Worm (Caenorhabditis elegans) whole organism, young adult: ENCODE measurements around the gene F41E6.8.

Experiments
- B0035.1 ChIP-seq: sonication (generic microtip); optimal IDR thresholded peaks from 2 replicates; lab custom pipeline; 2016; ENCODE audit warnings: missing genetic modification characterization, mild to moderate bottlenecking, missing compliant biosample characterization, missing genotype, missing genetic modification reagents
- B0336.3 ChIP-seq: fragments of 200-800 bp; sonication (Bioruptor generic); IDR thresholded peaks from 2 replicates; pipeline ENCODE4 v1.3.6; 2022; ENCODE audit warnings: missing genetic modification characterization, missing compliant biosample characterization
- F33H1.4 ChIP-seq: fragments of 200-800 bp; sonication (Bioruptor generic); IDR thresholded peaks from 2 replicates; pipeline ENCODE4 v1.3.6; 2022; ENCODE audit warnings: missing genetic modification reagents, missing genetic modification characterization, missing compliant biosample characterization
- F57C9.4 ChIP-seq: sonication (generic microtip); optimal IDR thresholded peaks from 2 replicates; lab custom pipeline; 2017; ENCODE audit warnings: mild to moderate bottlenecking, missing genetic modification characterization, missing compliant biosample characterization
- aptf-3 ChIP-seq: fragments of 200-800 bp; sonication (Bioruptor generic); IDR thresholded peaks from 2 replicates; pipeline ENCODE4 v1.3.6; 2022; ENCODE audit warnings: missing genetic modification characterization, missing compliant biosample characterization
- atf-7 ChIP-seq: sonication (generic microtip); optimal IDR thresholded peaks from 2 replicates; lab custom pipeline; 2017; ENCODE audit warnings: mild to moderate bottlenecking, missing genetic modification characterization, missing compliant biosample characterization
- attf-6 ChIP-seq: fragments of 200-800 bp; sonication (Bioruptor generic); IDR thresholded peaks from 2 replicates; pipeline ENCODE4 v1.3.6; 2022; ENCODE audit warnings: missing genetic modification reagents, missing genetic modification characterization, missing compliant biosample characterization
- efl-1 ChIP-seq: fragments of 150-350 bp; optimal IDR thresholded peaks from 2 replicates; lab custom pipeline; 2014; ENCODE audit warnings: missing biosample characterization, missing genetic modification reagents, missing genetic modification characterization
- egl-44 ChIP-seq: fragments of 200-800 bp; sonication (Bioruptor generic); IDR thresholded peaks from 2 replicates; pipeline ENCODE4 v1.3.6; 2022; ENCODE audit warnings: missing genetic modification reagents, missing genetic modification characterization, missing compliant biosample characterization
- ekl-4 ChIP-seq: fragments of 200-800 bp; sonication (Bioruptor generic); IDR thresholded peaks from 2 replicates; pipeline ENCODE4 v1.3.6; 2022; ENCODE audit warnings: missing genetic modification reagents, missing genetic modification characterization, missing compliant biosample characterization
- hmg-1.2 ChIP-seq: fragments of 200-800 bp; sonication (Bioruptor generic); IDR thresholded peaks from 2 replicates; pipeline ENCODE4 v1.3.6; 2022; ENCODE audit warnings: missing genetic modification reagents, missing genetic modification characterization, missing compliant biosample characterization
- hmg-20 ChIP-seq: fragments of 200-800 bp; sonication (Bioruptor generic); IDR thresholded peaks from 2 replicates; pipeline ENCODE4 v1.3.6; 2022; ENCODE audit warnings: missing genetic modification reagents, missing genetic modification characterization, missing compliant biosample characterization
- lin-35 ChIP-seq, 3 experiments: fragments of 150-350 bp in 2 of 3; sonication (generic microtip) in 1 of 3; optimal IDR thresholded peaks; 2 replicates each; lab custom pipeline; 2014 to 2018; ENCODE audit warnings: missing biosample characterization in 3 of 3, missing genetic modification characterization in 3 of 3, missing genetic modification reagents in 3 of 3
- madf-10 ChIP-seq: sonication (generic microtip); optimal IDR thresholded peaks from 2 replicates; lab custom pipeline; 2016; ENCODE audit warnings: mild to moderate bottlenecking, missing genetic modification characterization, missing compliant biosample characterization
- madf-8 ChIP-seq: fragments of 200-800 bp; sonication (Bioruptor generic); conservative IDR thresholded peaks from 2 replicates; pipeline ENCODE4 v1.3.6; 2022; ENCODE audit warnings: missing genetic modification reagents, missing genetic modification characterization, missing compliant biosample characterization
- mes-4 ChIP-seq: sonication (generic microtip); optimal IDR thresholded peaks from 2 replicates; lab custom pipeline; 2016; ENCODE audit warnings: missing genotype, missing genetic modification characterization, missing compliant biosample characterization
- nfya-1 ChIP-seq: sonication (generic microtip); optimal IDR thresholded peaks from 2 replicates; lab custom pipeline; 2017; ENCODE audit warnings: antibody characterized with exemption, missing compliant biosample characterization, missing genetic modification characterization, borderline replicate concordance; ENCODE audit not compliant: insufficient read depth
- nfya-2 ChIP-seq: fragments of 200-800 bp; sonication (Bioruptor generic); IDR thresholded peaks from 2 replicates; pipeline ENCODE4 v1.3.6; 2022; ENCODE audit warnings: missing genetic modification reagents, missing genetic modification characterization, missing compliant biosample characterization
- nhr-80 ChIP-seq: sonication (generic microtip); optimal IDR thresholded peaks from 2 replicates; lab custom pipeline; 2016; ENCODE audit warnings: missing genetic modification characterization, missing compliant biosample characterization
- nhr-90 ChIP-seq: sonication (generic microtip); optimal IDR thresholded peaks from 2 replicates; lab custom pipeline; 2016; ENCODE audit warnings: missing genotype, mild to moderate bottlenecking, missing genetic modification characterization, missing compliant biosample characterization
- pbrm-1 ChIP-seq: fragments of 200-800 bp; sonication (Bioruptor generic); IDR thresholded peaks from 2 replicates; pipeline ENCODE4 v1.3.6; 2022; ENCODE audit warnings: missing genetic modification reagents, missing genetic modification characterization, missing compliant biosample characterization
- sptf-2 ChIP-seq: fragments of 200-800 bp; sonication (Bioruptor generic); optimal IDR thresholded peaks from 2 replicates; lab custom pipeline; 2018; ENCODE audit warnings: mild to moderate bottlenecking, missing genetic modification characterization, missing compliant biosample characterization
- tbp1 ChIP-seq: fragments of 200-800 bp; sonication (Bioruptor generic); optimal IDR thresholded peaks from 2 replicates; lab custom pipeline; 2018; ENCODE audit warnings: mild to moderate bottlenecking, missing genetic modification characterization, missing compliant biosample characterization
- unc-130 ChIP-seq: sonication (generic microtip); optimal IDR thresholded peaks from 2 replicates; lab custom pipeline; 2016; ENCODE audit warnings: missing genetic modification reagents, missing genetic modification characterization, missing compliant biosample characterization
- zfh-2 ChIP-seq: fragments of 200-800 bp; sonication (Bioruptor generic); conservative IDR thresholded peaks from 2 replicates; pipeline ENCODE4 v1.3.6; 2022; ENCODE audit warnings: missing genetic modification reagents, missing genetic modification characterization, missing compliant biosample characterization
- zim-3 ChIP-seq: sonication (generic microtip); optimal IDR thresholded peaks from 2 replicates; lab custom pipeline; 2017; ENCODE audit warnings: mild to moderate bottlenecking, missing genetic modification characterization, moderate library complexity, missing compliant biosample characterization
- ztf-22 ChIP-seq: fragments of 200-800 bp; sonication (Bioruptor generic); optimal IDR thresholded peaks from 2 replicates; lab custom pipeline; 2018; ENCODE audit warnings: mild to moderate bottlenecking, missing genetic modification characterization, moderate library complexity, missing compliant biosample characterization
- ztf-6 ChIP-seq: fragments of 200-800 bp; sonication (Bioruptor generic); IDR thresholded peaks from 2 replicates; pipeline ENCODE4 v1.3.6; 2022; ENCODE audit warnings: missing genetic modification reagents, missing genetic modification characterization, missing compliant biosample characterization

The F41E6.8 gene

DNA sequence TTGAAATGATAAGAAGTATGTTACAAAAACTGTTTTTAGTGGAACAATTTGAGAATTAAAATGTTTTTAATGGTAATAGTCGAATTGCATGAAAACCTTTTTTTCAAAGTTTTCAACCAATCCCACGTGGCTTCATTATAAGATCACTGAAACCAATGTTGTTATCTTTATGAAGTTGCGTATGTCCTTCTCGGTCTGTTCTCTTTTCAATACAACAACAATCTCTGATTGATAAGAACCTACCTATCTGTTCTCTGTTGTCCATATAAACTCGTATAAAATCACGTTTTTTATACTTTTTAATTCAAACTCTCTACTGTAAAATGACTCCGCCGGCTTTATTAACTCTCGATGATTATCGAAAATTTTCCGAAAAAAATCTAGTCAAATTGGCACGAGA is 2.0 kb upstream of the F41E6.8 start, which contains the start of gene F41E6.5:
TSS of gene F41E6.5 (plus strand) at position 209 of the 400 bp plus-strand sequence.
- peak; percentile 53 for TF ChIP-seq nhr-80
- TF ChIP-seq hmg-1.2 (GFP tag; lab: Robert Waterston, UW) = no peak
- TF ChIP-seq nfya-2 = no peak
- TF ChIP-seq, all 124 proteins: peak for 1

DNA sequence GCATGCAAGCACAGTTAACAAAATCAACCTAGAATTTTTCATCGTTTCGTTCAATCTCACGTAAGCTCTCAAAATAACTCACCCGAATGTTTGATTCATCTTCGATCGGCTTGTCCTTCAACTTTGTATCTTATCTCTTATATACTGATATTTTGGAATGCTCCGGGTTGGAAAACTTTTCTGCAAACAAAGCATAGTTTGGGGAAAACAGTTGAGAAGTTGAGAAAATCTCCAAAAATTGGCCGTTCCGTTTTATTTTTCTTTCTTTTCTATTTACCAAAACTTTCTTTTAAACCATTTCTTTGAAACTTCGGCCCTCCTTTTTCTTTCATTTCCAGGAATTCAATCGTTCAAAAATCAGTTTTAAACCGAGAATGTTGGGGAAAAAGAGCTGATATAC is 1.3 kb upstream of the F41E6.8 start, which contains the start of gene F41E6.15:
TSS of gene F41E6.15 (minus strand) at position 101 of the 400 bp plus-strand sequence.
- TF ChIP-seq B0336.3 (GFP tag; lab: Robert Waterston, UW) = no peak
- TF ChIP-seq, all 124 proteins: peak for 0

ce11 chrV:8599957-8600356 is 1.4 kb downstream of the F41E6.8 start:
- TF ChIP-seq tbp1 (no peak), zfh-2 (GFP tag; lab: Robert Waterston, UW) (no peak), ztf-6 (GFP tag; lab: Robert Waterston, UW) (no peak), attf-6 (GFP tag; lab: Robert Waterston, UW) (no peak), ekl-4 (no peak), unc-130 (no peak), mes-4 (tag; lab: Kevin White, UChicago) (no peak), atf-7 (no peak), pbrm-1 (GFP tag; lab: Robert Waterston, UW) (no peak), nhr-90 (tag; lab: Kevin White, UChicago) (no peak), hmg-20 (no peak), lin-35 (GFP tag; optimal IDR thresholded peaks at IDR 0.05; lab: Kevin White, UChicago) (no peak), ztf-22 (GFP tag; lab: Kevin White, UChicago) (no peak), B0035.1 (tag; lab: Kevin White, UChicago) (no peak), madf-10 (no peak), aptf-3 (GFP tag; lab: Robert Waterston, UW) (no peak)

DNA sequence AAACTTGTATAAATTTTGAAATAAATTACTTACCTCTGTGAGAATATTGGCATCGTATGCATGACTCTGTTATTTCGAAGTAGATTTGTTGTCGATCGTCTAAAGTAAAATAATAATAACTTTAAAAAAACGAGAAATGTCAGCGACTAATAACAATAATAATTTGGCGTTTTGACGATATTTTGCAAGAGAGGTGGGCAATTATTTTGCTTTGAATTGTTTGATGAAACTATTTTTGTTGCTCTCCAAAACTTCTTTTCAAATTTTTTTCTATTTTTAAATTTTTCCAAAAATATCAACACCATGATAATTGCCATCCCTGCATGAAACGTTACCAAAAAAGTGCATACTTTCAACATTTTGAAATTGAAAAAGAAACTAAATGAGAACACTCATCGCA is 2.1 kb downstream of the F41E6.8 start, which contains the start of gene F41E6.7:
TSS of gene F41E6.7 (minus strand) at position 101 of the 400 bp plus-strand sequence.
- TF ChIP-seq B0035.1 (tag; lab: Kevin White, UChicago) = no peak
- TF ChIP-seq nfya-1 (tag; lab: Kevin White, UChicago) = no peak
- TF ChIP-seq F57C9.4 (tag; lab: Kevin White, UChicago) = no peak
- TF ChIP-seq efl-1 (GFP tag; lab: Kevin White, UChicago) = no peak
- TF ChIP-seq F33H1.4 (GFP tag; lab: Robert Waterston, UW) = no peak
- TF ChIP-seq zim-3 (tag; lab: Kevin White, UChicago) = no peak
- TF ChIP-seq, all 124 proteins: peak for 0

ce11 chrV:8594105-8594964 is 7.0 kb downstream of the F41E6.8 start, which contains the start of gene tag-196:
Gene tag-196, plus strand, starts transcription at chrV:8594914.
- TF ChIP-seq unc-130 (no peak), B0336.3 (GFP tag; lab: Robert Waterston, UW) (no peak), sptf-2 (no peak), egl-44 (GFP tag; lab: Robert Waterston, UW) (0 out of 2 replicates have a peak, but pooled peaks have one; percentile 14), madf-8 (GFP tag; lab: Robert Waterston, UW) (no peak)
